Worm (Caenorhabditis elegans) whole organism, mixed stage, embryonic: Measurements from ENCODE around the gene C29E4.13.

ENCODE experiments used
- ces-1 ChIP-seq: fragments of 150-350 bp; optimal IDR thresholded peaks from 2 replicates; lab custom pipeline; 2014; ENCODE audit warnings: missing biosample characterization, missing genetic modification reagents, missing genetic modification characterization
- nhr-237 ChIP-seq: fragments of 150-350 bp; optimal IDR thresholded peaks from 2 replicates; lab custom pipeline; 2014; ENCODE audit warnings: missing biosample characterization, missing genetic modification characterization

DNA sequence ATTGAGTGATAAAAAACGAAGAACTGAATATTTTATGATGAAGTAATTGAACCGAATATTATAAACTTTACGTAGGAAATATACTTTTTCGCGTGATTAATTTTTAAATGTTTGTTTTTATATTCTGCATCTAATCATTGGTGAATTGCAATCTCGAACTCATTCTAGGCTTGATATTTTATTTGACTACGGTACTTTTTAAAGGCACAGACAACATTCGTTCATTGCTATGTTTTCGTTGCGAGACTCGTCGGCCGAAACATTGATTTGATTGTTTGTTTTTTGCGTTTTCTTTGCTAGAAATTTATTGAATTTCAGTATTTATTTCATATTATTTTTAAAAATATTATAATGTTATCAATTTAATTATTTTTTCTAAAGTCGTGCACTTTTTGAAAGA, 49.3 kb upstream of the C29E4.13 start, which contains the start of gene C06G4.4:
- TF ChIP-seq ces-1 (GFP tag; lab: Kevin White, UChicago) = no peak
- no peak for TF ChIP-seq nhr-237 (tag; lab: Kevin White, UChicago)
